Worm (Caenorhabditis elegans) whole organism, midembryonic: ENCODE measurements around the gene cah-4.

Experiments used
- T22C8.4 ChIP-seq: fragments of 200-800 bp; sonication (Bioruptor generic); IDR thresholded peaks from 2 replicates; pipeline ENCODE4 v1.3.6; 2022; ENCODE audit warnings: missing genetic modification characterization, missing compliant biosample characterization
- cog-1 ChIP-seq: sonication (generic microtip); optimal IDR thresholded peaks from 2 replicates; lab custom pipeline; 2016; ENCODE audit warnings: missing genetic modification characterization, missing compliant biosample characterization
- flt-1 ChIP-seq: fragments of 200-800 bp; sonication (Bioruptor generic); IDR thresholded peaks from 2 replicates; pipeline ENCODE4 v1.3.6; 2022; ENCODE audit warnings: missing genetic modification characterization, missing compliant biosample characterization
- klf-2 ChIP-seq: fragments of 200-800 bp; sonication (Bioruptor generic); conservative IDR thresholded peaks from 2 replicates; pipeline ENCODE4 v1.3.6; 2022; ENCODE audit warnings: missing genetic modification reagents, missing genetic modification characterization, missing compliant biosample characterization
- med-1 ChIP-seq: sonication (generic microtip); optimal IDR thresholded peaks from 2 replicates; lab custom pipeline; 2017; ENCODE audit warnings: missing genetic modification characterization, mild to moderate bottlenecking, missing compliant biosample characterization, antibody characterized with exemption, missing genetic modification reagents; ENCODE audit not compliant: insufficient read depth
- ref-1 ChIP-seq: fragments of 200-800 bp; sonication (Bioruptor generic); conservative IDR thresholded peaks from 2 replicates; pipeline ENCODE4 v1.3.6; 2022; ENCODE audit warnings: missing genetic modification reagents, missing genetic modification characterization, missing compliant biosample characterization
- tab-1 ChIP-seq: fragments of 200-800 bp; sonication (Bioruptor generic); IDR thresholded peaks from 2 replicates; pipeline ENCODE4 v1.3.6; 2022; ENCODE audit warnings: missing genetic modification characterization, missing compliant biosample characterization
- ztf-23 ChIP-seq: fragments of 200-800 bp; sonication (Bioruptor generic); IDR thresholded peaks from 2 replicates; pipeline ENCODE4 v1.3.6; 2022; ENCODE audit warnings: missing genetic modification reagents, missing genetic modification characterization, missing compliant biosample characterization
- ztf-29 ChIP-seq: fragments of 200-800 bp; sonication (Bioruptor generic); IDR thresholded peaks from 2 replicates; pipeline ENCODE4 v1.3.6; 2022; ENCODE audit warnings: missing genetic modification reagents, missing genetic modification characterization, missing compliant biosample characterization

The cah-4 gene

DNA sequence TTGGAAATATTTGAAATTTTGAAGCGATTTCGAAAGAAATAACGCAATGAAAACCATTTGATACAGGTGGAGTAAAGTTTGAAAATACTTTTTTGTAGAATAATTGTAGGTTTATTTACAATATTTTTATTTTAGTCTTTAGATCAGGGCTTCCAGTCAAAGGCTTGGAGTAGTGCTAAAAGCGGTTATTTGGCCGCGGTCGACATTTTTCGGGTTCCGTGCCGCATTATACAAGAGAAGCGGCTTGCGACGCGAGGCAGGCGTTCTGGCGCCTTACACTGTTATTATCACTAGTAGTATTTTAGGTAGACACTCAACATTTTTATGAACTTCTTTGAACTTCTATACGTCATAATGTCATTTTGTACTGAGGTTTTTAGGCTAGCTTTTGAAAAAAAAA lies 35.9 kb upstream of the cah-4 start:
- no peak for TF ChIP-seq ref-1 (GFP tag; lab: Robert Waterston, UW)
- no peak for TF ChIP-seq ztf-29
- TF ChIP-seq flt-1 (GFP tag; lab: Robert Waterston, UW): no peak
- TF ChIP-seq klf-2 (GFP tag; lab: Robert Waterston, UW): no peak
- TF ChIP-seq ztf-23 (GFP tag; lab: Robert Waterston, UW): no peak
- TF ChIP-seq cog-1 (tag; lab: Kevin White, UChicago): no peak
- no peak for TF ChIP-seq T22C8.4 (GFP tag; lab: Robert Waterston, UW)
- no peak for TF ChIP-seq tab-1 (GFP tag; lab: Robert Waterston, UW)
- no peak for TF ChIP-seq med-1 (GFP tag; lab: Kevin White, UChicago)

DNA sequence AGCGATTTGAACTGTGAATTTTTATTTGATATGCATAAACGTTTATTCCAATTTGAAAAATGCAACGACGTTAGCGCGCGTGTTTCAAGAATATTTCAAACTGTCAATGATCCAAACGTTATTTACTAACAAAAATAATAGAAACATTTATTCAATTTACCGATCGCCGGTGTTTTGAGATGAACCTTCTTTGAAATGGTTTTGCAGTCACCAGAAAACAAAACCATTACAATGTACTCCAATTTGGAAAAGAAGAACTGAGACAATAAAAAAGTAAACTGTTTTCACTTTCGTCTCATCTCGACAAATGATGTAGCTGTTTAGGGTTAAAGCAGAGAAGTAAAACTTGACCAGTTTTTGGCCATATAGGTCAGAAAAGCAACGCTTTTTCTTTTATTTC lies 35.1 kb upstream of the cah-4 start, which contains the start of gene H06A10.1:
H06A10.1 (plus strand) TSS at position 301 of the 400 bp plus-strand sequence.
- TF ChIP-seq tab-1 (GFP tag; lab: Robert Waterston, UW): no peak
- no peak for TF ChIP-seq klf-2 (GFP tag; lab: Robert Waterston, UW)
- TF ChIP-seq ref-1 (GFP tag; lab: Robert Waterston, UW): no peak
- no peak for TF ChIP-seq cog-1 (tag; lab: Kevin White, UChicago)
- TF ChIP-seq ztf-29: no peak
- no peak for TF ChIP-seq ztf-23 (GFP tag; lab: Robert Waterston, UW)
- TF ChIP-seq flt-1 (GFP tag; lab: Robert Waterston, UW): no peak

DNA sequence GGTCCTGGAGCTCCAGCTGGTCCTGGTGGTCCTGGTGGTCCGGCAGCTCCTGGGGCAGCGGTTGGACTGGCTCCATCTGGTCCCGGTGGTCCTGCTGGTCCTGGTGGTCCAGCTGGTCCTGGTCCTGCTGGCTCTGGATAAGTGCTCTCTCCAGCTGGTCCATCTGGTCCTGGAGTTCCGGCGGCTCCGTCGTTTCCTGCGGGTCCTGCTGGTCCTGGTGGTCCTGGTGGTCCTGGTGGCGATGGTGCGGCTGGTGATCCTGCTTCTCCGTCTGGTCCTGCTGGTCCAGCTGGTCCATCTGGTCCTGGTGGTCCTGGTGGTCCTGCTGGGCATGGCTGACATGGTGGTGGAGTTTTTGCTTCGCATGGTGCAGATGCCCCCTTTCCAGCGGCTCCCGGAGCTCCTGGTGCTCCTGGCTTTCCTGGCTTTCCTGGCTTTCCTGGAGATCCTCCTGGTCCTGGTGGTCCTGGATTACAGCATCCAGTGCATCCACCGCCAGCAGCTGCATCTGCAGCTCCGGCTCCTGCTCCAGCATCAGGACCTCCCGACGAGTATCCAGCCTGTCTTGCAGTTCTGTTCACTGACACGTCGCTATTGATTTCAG lies 32.0 kb upstream of the cah-4 start:
- TF ChIP-seq flt-1 (GFP tag; lab: Robert Waterston, UW) (no peak), med-1 (GFP tag; lab: Kevin White, UChicago) (no peak), klf-2 (GFP tag; lab: Robert Waterston, UW) (no peak), tab-1 (GFP tag; lab: Robert Waterston, UW) (no peak)

DNA sequence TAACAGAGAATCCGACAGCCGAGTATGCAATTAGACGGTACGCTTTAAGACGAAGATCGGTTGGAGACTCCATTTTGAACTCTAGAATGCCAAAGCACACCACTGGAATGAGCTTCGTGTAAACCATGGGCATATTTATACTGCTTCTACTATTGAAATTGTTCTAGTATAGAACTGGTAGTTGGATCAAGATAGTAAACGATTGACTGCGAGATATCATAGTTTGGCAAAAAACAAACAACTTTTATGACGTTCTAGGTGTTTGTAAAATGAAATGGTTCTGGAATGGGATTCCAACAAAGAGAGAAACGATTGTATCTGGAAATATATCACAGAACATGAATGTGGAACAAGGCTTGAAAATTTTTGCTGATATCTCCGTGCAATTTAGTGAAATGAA lies 31.4 kb upstream of the cah-4 start, which contains the start of gene col-185:
col-185 (minus strand) TSS at position 101 of the 400 bp plus-strand sequence.
- TF ChIP-seq flt-1 (GFP tag; lab: Robert Waterston, UW) (no peak), med-1 (GFP tag; lab: Kevin White, UChicago) (no peak), T22C8.4 (GFP tag; lab: Robert Waterston, UW) (no peak), ztf-29 (no peak), cog-1 (tag; lab: Kevin White, UChicago) (no peak), ztf-23 (GFP tag; lab: Robert Waterston, UW) (no peak), klf-2 (GFP tag; lab: Robert Waterston, UW) (no peak), ref-1 (GFP tag; lab: Robert Waterston, UW) (no peak), tab-1 (GFP tag; lab: Robert Waterston, UW) (no peak)

DNA sequence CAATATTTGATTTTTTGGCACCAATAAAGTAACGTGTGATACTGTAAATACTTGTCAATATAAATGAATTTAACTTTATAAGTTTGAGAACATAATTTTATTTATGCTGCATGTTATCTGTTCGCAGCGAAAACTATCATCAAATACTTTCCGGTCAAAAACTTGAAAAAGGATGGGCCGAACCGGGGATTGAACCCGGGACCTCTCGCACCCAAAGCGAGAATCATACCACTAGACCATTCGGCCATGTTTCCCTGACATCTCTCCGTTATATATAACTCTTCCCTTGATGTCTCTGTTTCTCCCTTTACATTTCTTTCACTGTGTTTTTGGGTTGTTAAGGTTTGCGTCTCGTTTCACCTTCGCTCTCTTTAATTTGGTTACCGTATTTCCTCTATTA lies 30.6 kb upstream of the cah-4 start:
- TF ChIP-seq med-1 (GFP tag; lab: Kevin White, UChicago) (peak; percentile 55), tab-1 (GFP tag; lab: Robert Waterston, UW) (peak; percentile 92), flt-1 (GFP tag; lab: Robert Waterston, UW) (peak; percentile 93), ztf-29 (peak; percentile 89), T22C8.4 (GFP tag; lab: Robert Waterston, UW) (peak; percentile 89), ztf-23 (GFP tag; lab: Robert Waterston, UW) (peak; percentile 91), cog-1 (tag; lab: Kevin White, UChicago) (peak; percentile 70), klf-2 (GFP tag; lab: Robert Waterston, UW) (peak; percentile 77), ref-1 (GFP tag; lab: Robert Waterston, UW) (peak; percentile 67)

DNA sequence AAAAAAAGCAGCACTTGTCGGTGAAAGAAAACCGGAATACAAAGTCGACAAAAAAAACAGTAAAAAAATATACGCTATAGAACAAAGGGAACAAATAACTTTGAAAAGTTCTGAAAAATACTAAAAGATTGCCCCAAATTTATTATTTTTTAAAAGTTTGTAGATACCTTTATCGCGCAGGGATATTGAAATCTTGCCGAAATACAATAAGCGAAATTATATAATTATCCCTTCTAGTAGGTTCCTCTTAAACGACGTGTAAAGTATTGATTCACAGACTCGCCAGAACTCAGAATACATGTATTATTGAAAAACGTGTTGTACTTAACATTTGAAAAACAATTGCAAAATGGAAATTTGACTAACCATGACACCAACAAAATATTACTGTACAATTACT lies 28.0 kb upstream of the cah-4 start:
- TF ChIP-seq T22C8.4 (GFP tag; lab: Robert Waterston, UW) (peak; percentile 78), ztf-29 (no peak), cog-1 (tag; lab: Kevin White, UChicago) (peak; percentile 59)

DNA sequence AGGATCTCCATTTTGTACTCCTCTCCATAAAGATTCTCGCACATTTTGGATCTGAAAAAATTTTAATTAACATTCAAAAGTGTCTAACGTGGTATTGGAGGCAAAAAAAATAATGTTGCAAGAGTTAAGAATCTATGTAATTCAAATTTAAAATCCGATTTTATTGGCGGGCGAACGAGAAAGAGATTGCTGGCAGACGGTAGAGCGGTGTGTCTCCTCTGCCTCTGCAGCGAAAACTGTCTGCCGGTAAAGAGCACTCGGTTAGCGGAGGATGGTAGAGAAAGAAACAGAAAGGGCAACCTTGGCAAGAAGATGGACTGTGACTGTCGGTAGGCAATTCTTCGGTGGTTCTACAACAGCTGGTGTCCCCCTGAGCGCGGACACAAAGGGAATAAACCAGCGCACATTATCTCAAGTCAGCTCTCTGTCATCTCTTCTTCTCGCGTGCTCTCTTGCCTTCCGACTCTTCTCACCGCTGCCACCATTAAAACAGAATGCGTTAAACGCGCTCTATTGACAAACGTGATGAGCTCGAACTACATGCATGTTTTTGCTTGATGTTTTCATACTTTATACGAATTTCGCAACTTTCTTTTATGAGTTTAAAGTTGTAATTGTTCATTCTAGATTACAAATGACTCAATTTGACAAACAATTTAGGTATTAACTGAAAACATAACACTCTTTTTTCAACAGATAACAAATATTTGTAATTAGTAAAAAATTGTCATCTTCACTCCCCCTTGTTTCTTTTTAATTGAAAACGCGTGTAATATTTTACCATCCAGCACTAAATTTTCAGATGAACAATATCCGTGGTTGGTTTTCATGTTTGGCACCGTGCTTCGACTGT lies 23.3 kb upstream of the cah-4 start, which contains the start of the genes cdk-4 and F18H3.1:
cdk-4 (minus strand) TSS at position 51 of the 853 bp plus-strand sequence.
F18H3.1 (plus strand) TSS at position 803 of the 853 bp plus-strand sequence.
- TF ChIP-seq cog-1 (tag; lab: Kevin White, UChicago) (peak; percentile 64), med-1 (GFP tag; lab: Kevin White, UChicago) (no peak), flt-1 (GFP tag; lab: Robert Waterston, UW) (peak; percentile 70; the same call in 1 of the 2 replicates)

DNA sequence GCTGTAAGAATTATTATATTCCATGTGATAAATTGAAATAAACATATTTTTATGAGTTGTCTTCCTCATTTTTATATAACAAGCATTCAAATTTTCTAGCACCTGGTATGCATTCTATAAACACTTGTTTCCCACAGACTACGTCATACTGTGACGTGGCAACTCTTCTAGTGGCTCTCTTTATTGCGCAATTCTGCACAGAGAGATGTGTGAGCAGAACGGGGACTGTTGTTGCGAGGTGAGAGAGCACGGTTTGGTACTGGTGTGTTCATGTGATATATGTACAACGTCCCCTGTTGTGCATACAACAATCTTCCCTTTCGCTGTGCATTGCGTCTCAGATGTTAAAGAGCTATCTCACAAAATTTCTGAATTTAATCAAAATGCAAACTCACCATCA lies 17.3 kb upstream of the cah-4 start:
- TF ChIP-seq med-1 (GFP tag; lab: Kevin White, UChicago): no peak
- no peak for TF ChIP-seq cog-1 (tag; lab: Kevin White, UChicago)
- no peak for TF ChIP-seq tab-1 (GFP tag; lab: Robert Waterston, UW)
- no peak for TF ChIP-seq klf-2 (GFP tag; lab: Robert Waterston, UW)
- no peak for TF ChIP-seq ref-1 (GFP tag; lab: Robert Waterston, UW)
- TF ChIP-seq flt-1 (GFP tag; lab: Robert Waterston, UW): no peak
- no peak for TF ChIP-seq T22C8.4 (GFP tag; lab: Robert Waterston, UW)
- no peak for TF ChIP-seq ztf-29
- no peak for TF ChIP-seq ztf-23 (GFP tag; lab: Robert Waterston, UW)
